Worm (Caenorhabditis elegans): ENCODE results near the gene grl-21.

DNA sequence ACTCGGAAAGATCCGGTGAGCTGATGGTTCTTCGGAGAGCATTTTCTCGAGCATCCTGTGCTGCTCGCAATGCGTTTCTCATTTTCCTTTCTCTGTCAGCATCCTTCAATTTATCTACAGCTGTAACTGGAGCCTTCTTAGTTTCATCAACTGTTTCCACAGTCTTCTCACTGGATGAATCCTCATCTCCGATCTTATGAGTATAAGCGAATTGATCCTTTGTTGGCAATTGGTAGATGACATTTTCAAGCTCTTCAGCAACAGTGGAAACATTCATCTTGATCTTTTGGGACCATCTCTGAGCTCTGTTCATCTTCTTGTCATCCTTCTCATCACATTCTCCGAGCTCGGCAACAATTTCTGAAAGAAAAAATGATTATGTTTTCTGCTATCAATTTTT is 42.1 kb downstream of the grl-21 start:
- TF ChIP-seq ceh-82 (tag; optimal IDR thresholded peaks at IDR 0.05): no peak
- no peak for TF ChIP-seq sptf-1 (tag; optimal IDR thresholded peaks at IDR 0.05)
- no peak for TF ChIP-seq ama-1 (optimal IDR thresholded peaks at IDR 0.05)
- no peak for TF ChIP-seq jun-1 (tag; optimal IDR thresholded peaks at IDR 0.05)

Data from whole organism, L1 larva.